Fruit fly (Drosophila melanogaster) whole organism, embryonic: Measurements from ENCODE around the gene CG3198.

Experiments
- ATbp ChIP-seq: fragments of 200-800 bp; sonication (Bioruptor generic); optimal IDR thresholded peaks from 2 replicates; lab custom pipeline; 2017; ENCODE audit warnings: missing biosample characterization, mild to moderate bottlenecking, missing genetic modification characterization, missing genetic modification reagents
- B-H2 ChIP-seq: fragments of 200-800 bp; sonication (Bioruptor generic); optimal IDR thresholded peaks from 2 replicates; lab custom pipeline; 2018; ENCODE audit warnings: missing biosample characterization, mild to moderate bottlenecking, missing genetic modification characterization
- CG10321 ChIP-seq: fragments of 200-800 bp; sonication (Bioruptor generic); IDR thresholded peaks from 2 replicates; pipeline ENCODE4 v1.3.6; 2022; ENCODE audit warnings: missing biosample characterization, missing genetic modification characterization
- CG11093 ChIP-seq: fragments of 200-800 bp; sonication (Bioruptor generic); IDR thresholded peaks from 3 replicates; pipeline ENCODE4 v1.3.6; 2022; ENCODE audit warnings: missing biosample characterization, missing genetic modification characterization
- CG11398 ChIP-seq: fragments of 200-800 bp; sonication (Bioruptor generic); optimal IDR thresholded peaks from 2 replicates; lab custom pipeline; 2016; ENCODE audit warnings: missing biosample characterization, missing genetic modification characterization
- CG11504 ChIP-seq: fragments of 200-800 bp; sonication (Bioruptor generic); optimal IDR thresholded peaks from 3 replicates; lab custom pipeline; 2019; ENCODE audit warnings: missing biosample characterization, mild to moderate bottlenecking, missing genetic modification characterization, moderate library complexity
- CG12236 ChIP-seq: fragments of 200-800 bp; sonication (Bioruptor generic); optimal IDR thresholded peaks from 2 replicates; lab custom pipeline; 2016; ENCODE audit warnings: missing biosample characterization, missing genetic modification characterization
- CG18262 ChIP-seq: fragments of 200-800 bp; optimal IDR thresholded peaks from 3 replicates; lab custom pipeline; 2019; ENCODE audit warnings: missing biosample characterization, mild to moderate bottlenecking, missing genetic modification characterization, moderate library complexity
- CG2678 ChIP-seq: fragments of 200-800 bp; sonication (Bioruptor generic); optimal IDR thresholded peaks from 3 replicates; lab custom pipeline; 2019; ENCODE audit warnings: missing biosample characterization, mild to moderate bottlenecking, missing genetic modification characterization, moderate library complexity
- CG30403 ChIP-seq: fragments of 200-800 bp; sonication (Bioruptor generic); optimal IDR thresholded peaks from 3 replicates; lab custom pipeline; 2016; ENCODE audit warnings: missing biosample characterization, missing genetic modification characterization
- CG30431 ChIP-seq: fragments of 200-800 bp; sonication (Bioruptor generic); optimal IDR thresholded peaks from 2 replicates; lab custom pipeline; 2017; ENCODE audit warnings: missing biosample characterization, missing genetic modification characterization
- CG32532 ChIP-seq: fragments of 200-800 bp; sonication (Bioruptor generic); IDR thresholded peaks from 2 replicates; pipeline ENCODE4 v1.3.6; 2022; ENCODE audit warnings: missing biosample characterization, missing genetic modification characterization
- CG32772 ChIP-seq: fragments of 200-800 bp; sonication (Bioruptor generic); IDR thresholded peaks from 2 replicates; pipeline ENCODE4 v1.3.6; 2022; ENCODE audit warnings: missing biosample characterization, missing genetic modification characterization
- CG33557 ChIP-seq: fragments of 200-800 bp; sonication (Bioruptor generic); optimal IDR thresholded peaks from 2 replicates; lab custom pipeline; 2019; ENCODE audit warnings: missing biosample characterization, mild to moderate bottlenecking, missing genetic modification characterization, moderate library complexity
- CG3995 ChIP-seq: fragments of 200-800 bp; sonication (Bioruptor generic); optimal IDR thresholded peaks from 3 replicates; lab custom pipeline; 2016; ENCODE audit warnings: missing biosample characterization, missing genetic modification characterization
- CG6791 ChIP-seq: fragments of 200-800 bp; sonication (Bioruptor generic); IDR thresholded peaks from 3 replicates; pipeline ENCODE4 v1.3.6; 2022; ENCODE audit warnings: missing biosample characterization, missing genetic modification characterization; ENCODE audit not compliant: partially characterized antibody
- CG7963 ChIP-seq: fragments of 200-800 bp; sonication (Bioruptor generic); IDR thresholded peaks from 3 replicates; pipeline ENCODE4 v1.3.6; 2022; ENCODE audit warnings: missing biosample characterization, missing genetic modification characterization; ENCODE audit not compliant: partially characterized antibody
- CG7987 ChIP-seq: fragments of 200-800 bp; sonication (Bioruptor generic); optimal IDR thresholded peaks from 2 replicates; lab custom pipeline; 2018; ENCODE audit warnings: missing biosample characterization, mild to moderate bottlenecking, missing genetic modification characterization, moderate library complexity
- CG8478 ChIP-seq: fragments of >200 bp; optimal IDR thresholded peaks from 2 replicates; lab custom pipeline; 2018
- CkIIα-i1 ChIP-seq: fragments of 200-800 bp; sonication (Bioruptor generic); IDR thresholded peaks from 2 replicates; pipeline ENCODE4 v1.3.6; 2022; ENCODE audit warnings: missing biosample characterization, missing genetic modification characterization
- Dp ChIP-seq: fragments of 200-800 bp; sonication (Bioruptor generic); optimal IDR thresholded peaks from 2 replicates; lab custom pipeline; 2018; ENCODE audit warnings: missing biosample characterization, mild to moderate bottlenecking, missing genetic modification characterization, moderate library complexity
- Eip74EF ChIP-seq, 2 experiments: fragments of 200-800 bp in 1 of 2; fragments of >200 bp in 1 of 2; sonication (Bioruptor generic) in 1 of 2; optimal IDR thresholded peaks; 2 replicates each; lab custom pipeline; 2017 to 2019; ENCODE audit warnings: missing biosample characterization in 2 of 2, missing genetic modification characterization in 2 of 2, mild to moderate bottlenecking in 1 of 2, moderate library complexity in 1 of 2
- Elba2 ChIP-seq: fragments of 200-800 bp; sonication (Bioruptor generic); optimal IDR thresholded peaks from 3 replicates; lab custom pipeline; 2016; ENCODE audit warnings: missing biosample characterization, missing genetic modification characterization
- Hey ChIP-seq: fragments of 200-800 bp; sonication (Bioruptor generic); optimal IDR thresholded peaks from 3 replicates; lab custom pipeline; 2018; ENCODE audit warnings: missing biosample characterization, mild to moderate bottlenecking, missing genetic modification characterization
- HmgD ChIP-seq: fragments of 200-800 bp; sonication (Bioruptor generic); optimal IDR thresholded peaks from 3 replicates; lab custom pipeline; 2016; ENCODE audit warnings: missing biosample characterization, missing genetic modification characterization
- HmgZ ChIP-seq: fragments of 200-800 bp; sonication (Bioruptor generic); optimal IDR thresholded peaks from 2 replicates; lab custom pipeline; 2018; ENCODE audit warnings: missing biosample characterization, mild to moderate bottlenecking, missing genetic modification characterization
- Hr3 ChIP-seq: fragments of 200-800 bp; sonication (Bioruptor generic); optimal IDR thresholded peaks from 3 replicates; lab custom pipeline; 2016; ENCODE audit warnings: missing biosample characterization, missing genetic modification characterization
- Spps ChIP-seq: fragments of 200-800 bp; sonication (Bioruptor generic); optimal IDR thresholded peaks from 2 replicates; lab custom pipeline; 2018; ENCODE audit warnings: missing biosample characterization, mild to moderate bottlenecking, missing genetic modification characterization
- TFAM ChIP-seq: fragments of 200-800 bp; sonication (Bioruptor generic); optimal IDR thresholded peaks from 2 replicates; lab custom pipeline; 2017; ENCODE audit warnings: missing biosample characterization, missing genetic modification characterization, inconsistent platforms
- Xbp1 ChIP-seq: fragments of 200-800 bp; sonication (Bioruptor generic); optimal IDR thresholded peaks from 3 replicates; lab custom pipeline; 2016; ENCODE audit warnings: missing biosample characterization, mild to moderate bottlenecking, missing genetic modification characterization
- abd-A ChIP-seq: fragments of 200-800 bp; sonication (Bioruptor generic); optimal IDR thresholded peaks from 3 replicates; lab custom pipeline; 2019; ENCODE audit warnings: missing biosample characterization, mild to moderate bottlenecking, missing genetic modification characterization, moderate library complexity
- disco-r ChIP-seq: fragments of 200-800 bp; sonication (Bioruptor generic); optimal IDR thresholded peaks from 2 replicates; lab custom pipeline; 2016; ENCODE audit warnings: missing biosample characterization, missing genetic modification characterization
- emc ChIP-seq: fragments of 200-800 bp; sonication (Bioruptor generic); optimal IDR thresholded peaks from 2 replicates; lab custom pipeline; 2016; ENCODE audit warnings: missing biosample characterization, missing genetic modification characterization
- gce ChIP-seq: fragments of 200-800 bp; sonication (Bioruptor generic); IDR thresholded peaks from 3 replicates; pipeline ENCODE4 v1.3.6; 2022; ENCODE audit warnings: missing biosample characterization, missing genetic modification characterization
- gem ChIP-seq: fragments of 200-800 bp; sonication (Bioruptor generic); optimal IDR thresholded peaks from 2 replicates; lab custom pipeline; 2019; ENCODE audit warnings: missing biosample characterization, mild to moderate bottlenecking, missing genetic modification characterization, moderate library complexity
- jumu ChIP-seq: fragments of 200-800 bp; sonication (Bioruptor generic); optimal IDR thresholded peaks from 3 replicates; lab custom pipeline; 2016; ENCODE audit warnings: missing biosample characterization, missing genetic modification characterization
- klu ChIP-seq: fragments of 200-800 bp; sonication (Bioruptor generic); IDR thresholded peaks from 2 replicates; pipeline ENCODE4 v1.3.6; 2022; ENCODE audit warnings: missing biosample characterization, missing genetic modification characterization
- lab ChIP-seq: fragments of 200-800 bp; sonication (Bioruptor generic); optimal IDR thresholded peaks from 3 replicates; lab custom pipeline; 2017; ENCODE audit warnings: missing biosample characterization, missing genetic modification characterization, mild to moderate bottlenecking, moderate library complexity, missing genetic modification reagents
- lilli ChIP-seq: fragments of 200-800 bp; sonication (Bioruptor generic); optimal IDR thresholded peaks from 3 replicates; lab custom pipeline; 2016; ENCODE audit warnings: missing biosample characterization, missing genetic modification characterization
- maf-S ChIP-seq: fragments of 200-800 bp; sonication (Bioruptor generic); optimal IDR thresholded peaks from 2 replicates; lab custom pipeline; 2016; ENCODE audit warnings: missing biosample characterization, missing genetic modification characterization
- mam ChIP-seq: fragments of 200-800 bp; sonication (Bioruptor generic); optimal IDR thresholded peaks from 3 replicates; lab custom pipeline; 2016; ENCODE audit warnings: missing biosample characterization, missing genetic modification characterization
- mirr ChIP-seq: fragments of 200-800 bp; sonication (Bioruptor generic); optimal IDR thresholded peaks from 3 replicates; lab custom pipeline; 2018; ENCODE audit warnings: missing biosample characterization, mild to moderate bottlenecking, missing genetic modification characterization
- psq ChIP-seq: fragments of 200-800 bp; sonication (Bioruptor generic); optimal IDR thresholded peaks from 2 replicates; lab custom pipeline; 2017; ENCODE audit warnings: missing biosample characterization, missing genetic modification characterization
- schlank ChIP-seq: fragments of 200-800 bp; sonication (Bioruptor generic); optimal IDR thresholded peaks from 2 replicates; lab custom pipeline; 2018; ENCODE audit warnings: missing biosample characterization, mild to moderate bottlenecking, missing genetic modification characterization
- shn ChIP-seq: fragments of 200-800 bp; sonication (Bioruptor generic); optimal IDR thresholded peaks from 3 replicates; lab custom pipeline; 2016; ENCODE audit warnings: missing biosample characterization, missing genetic modification characterization
- sob ChIP-seq: fragments of 200-800 bp; sonication (Bioruptor generic); IDR thresholded peaks from 2 replicates; pipeline ENCODE4 v1.3.6; 2022; ENCODE audit warnings: missing biosample characterization, missing genetic modification characterization
- tio ChIP-seq: fragments of 200-800 bp; sonication (Bioruptor generic); optimal IDR thresholded peaks from 2 replicates; lab custom pipeline; 2017; ENCODE audit warnings: missing biosample characterization, missing genetic modification characterization, inconsistent platforms

The CG3198 gene

dm6 chrX:6656023-6656594, 17.7 kb downstream of the CG3198 start (continued):
- TF ChIP-seq mirr (GFP tag; lab: Kevin White, UChicago), result peak; percentile 43

DNA sequence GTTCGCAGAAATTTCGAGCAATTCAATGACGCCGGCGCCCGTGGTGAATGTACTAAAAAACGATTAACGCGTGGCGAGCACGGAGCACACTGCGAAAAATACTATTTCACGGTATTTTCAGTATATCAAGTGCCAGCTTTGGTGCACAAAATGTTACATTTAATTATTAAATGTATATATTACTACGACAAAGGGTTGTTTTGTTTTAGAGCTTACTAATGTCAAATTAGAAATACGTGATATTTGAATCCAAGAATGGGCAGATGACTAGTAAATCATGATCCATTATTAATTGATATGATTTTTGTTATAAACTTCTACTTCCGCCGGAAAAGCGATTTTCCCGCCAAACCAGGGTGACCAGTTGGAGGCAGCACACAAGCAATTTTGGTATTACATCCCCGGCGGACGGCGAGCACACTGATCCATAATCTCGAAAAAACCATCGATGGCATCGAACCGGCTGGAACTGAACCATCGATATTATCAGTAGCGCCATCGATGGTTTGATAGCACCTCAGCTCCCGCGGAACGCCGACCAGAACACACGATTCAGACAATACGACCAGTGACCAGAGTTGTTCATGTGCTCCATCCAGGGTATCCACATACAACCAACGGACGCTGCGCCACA, 19.5 kb downstream of the CG3198 start, which contains the start of the genes CG3226 and Cdc7:
Gene CG3226, minus strand, starts transcription at position 51 of the 634 bp plus-strand sequence.
Gene Cdc7, plus strand, starts transcription at position 344 of the 634 bp plus-strand sequence.
- TF ChIP-seq Dp (GFP tag; lab: Kevin White, UChicago) (peak; percentile 62), Hr3 (peak; percentile 21), CG33557 (GFP tag; lab: Kevin White, UChicago) (peak; percentile 77), schlank (tag; lab: Kevin White, UChicago) (peak; percentile 78), CG32772 (GFP tag; lab: Robert Waterston, UW) (no peak), CG8478 (lab: Kevin White, UChicago) (no peak), CG7963 (GFP tag; lab: Robert Waterston, UW) (no peak), shn (GFP tag; lab: Kevin White, UChicago) (peak; percentile 65), Elba2 (GFP tag; lab: Kevin White, UChicago) (no peak), CG10321 (GFP tag; lab: Robert Waterston, UW) (peak; percentile 39; the same call in 1 of the 2 replicates), sob (peak; percentile 74), HmgD (no peak), HmgZ (tag; lab: Kevin White, UChicago) (peak; percentile 56), TFAM (GFP tag; lab: Kevin White, UChicago) (peak; percentile 10), emc (GFP tag; lab: Kevin White, UChicago) (peak; percentile 41), Eip74EF (GFP tag; optimal IDR thresholded peaks at IDR 0.05; lab: Kevin White, UChicago) (peak in 1 of 2 experiments; percentile 62), B-H2 (GFP tag; lab: Kevin White, UChicago) (peak; percentile 80), CG3995 (peak; percentile 72), CG30431 (GFP tag; lab: Kevin White, UChicago) (peak; percentile 42), jumu (GFP tag; lab: Kevin White, UChicago) (peak; percentile 6), maf-S (GFP tag; lab: Kevin White, UChicago) (peak; percentile 17), tio (peak; percentile 51), mam (GFP tag; lab: Kevin White, UChicago) (peak; percentile 31), lilli (GFP tag; lab: Kevin White, UChicago) (peak; percentile 12), Hey (tag; lab: Kevin White, UChicago) (peak; percentile 40), Spps (tag; lab: Kevin White, UChicago) (no peak), klu (no peak), CG2678 (tag; lab: Kevin White, UChicago) (peak; percentile 68), abd-A (tag; lab: Kevin White, UChicago) (no peak), CG18262 (peak; percentile 64), ATbp (GFP tag; lab: Kevin White, UChicago) (peak; percentile 69), CG6791 (GFP tag; lab: Robert Waterston, UW) (peak; percentile 78), lab (GFP tag; lab: Kevin White, UChicago) (peak; percentile 90), CG32532 (GFP tag; lab: Robert Waterston, UW) (peak; percentile 71), CG30403 (GFP tag; lab: Kevin White, UChicago) (peak; percentile 66), disco-r (GFP tag; lab: Kevin White, UChicago) (peak; percentile 10), CG7987 (peak; percentile 89), CG11504 (peak; percentile 65), CG12236 (GFP tag; lab: Kevin White, UChicago) (peak; percentile 25), CG11398 (GFP tag; lab: Kevin White, UChicago) (no peak), Xbp1 (peak; percentile 68), psq (no peak), CG11093 (GFP tag; lab: Robert Waterston, UW) (no peak), gce (0 out of 3 replicates have a peak, but pooled peaks have one; percentile 35), gem (tag; lab: Kevin White, UChicago) (peak; percentile 65), CkIIα-i1 (GFP tag; lab: Robert Waterston, UW) (no peak)
